Fruit fly (Drosophila melanogaster) whole organism, embryonic: ENCODE data around the gene CG31178.

ENCODE experiments used
- Ada2b ChIP-seq: fragments of 200-800 bp; sonication (Bioruptor generic); IDR thresholded peaks from 2 replicates; pipeline ENCODE4 v1.3.6; 2022; ENCODE audit warnings: missing biosample characterization, missing genetic modification characterization
- Asciz ChIP-seq: fragments of 200-800 bp; sonication (Bioruptor generic); optimal IDR thresholded peaks from 2 replicates; lab custom pipeline; 2017; ENCODE audit warnings: missing biosample characterization, mild to moderate bottlenecking, missing genetic modification characterization, missing genetic modification reagents
- Atf6 ChIP-seq: fragments of 200-800 bp; sonication (Bioruptor generic); IDR thresholded peaks from 2 replicates; pipeline ENCODE4 v1.3.6; 2022; ENCODE audit warnings: missing biosample characterization, missing genetic modification characterization
- B-H1 ChIP-seq: fragments of 200-800 bp; sonication (Bioruptor generic); IDR thresholded peaks from 3 replicates; pipeline ENCODE4 v1.3.6; 2022; ENCODE audit warnings: missing biosample characterization, missing genetic modification characterization
- B-H2 ChIP-seq: fragments of 200-800 bp; sonication (Bioruptor generic); optimal IDR thresholded peaks from 2 replicates; lab custom pipeline; 2018; ENCODE audit warnings: missing biosample characterization, mild to moderate bottlenecking, missing genetic modification characterization
- CG10209 ChIP-seq: fragments of 200-800 bp; sonication (Bioruptor generic); optimal IDR thresholded peaks from 3 replicates; lab custom pipeline; 2017; ENCODE audit warnings: missing biosample characterization, mild to moderate bottlenecking, missing genetic modification characterization, missing genetic modification reagents
- CG11398 ChIP-seq: fragments of 200-800 bp; sonication (Bioruptor generic); optimal IDR thresholded peaks from 2 replicates; lab custom pipeline; 2016; ENCODE audit warnings: missing biosample characterization, missing genetic modification characterization
- CG13287 ChIP-seq: fragments of 200-800 bp; sonication (Bioruptor generic); IDR thresholded peaks from 2 replicates; pipeline ENCODE4 v1.3.6; 2022; ENCODE audit warnings: missing biosample characterization, missing genetic modification characterization; ENCODE audit not compliant: partially characterized antibody
- CG13894 ChIP-seq: fragments of 200-800 bp; sonication (Bioruptor generic); optimal IDR thresholded peaks from 3 replicates; lab custom pipeline; 2018; ENCODE audit warnings: missing biosample characterization, mild to moderate bottlenecking, missing genetic modification characterization, moderate library complexity
- CG1602 ChIP-seq: fragments of 200-800 bp; sonication (Bioruptor generic); optimal IDR thresholded peaks from 3 replicates; lab custom pipeline; 2016; ENCODE audit warnings: missing biosample characterization, missing genetic modification characterization
- CG17385 ChIP-seq: fragments of 200-800 bp; sonication (Bioruptor generic); optimal IDR thresholded peaks from 3 replicates; lab custom pipeline; 2018; ENCODE audit warnings: missing biosample characterization, mild to moderate bottlenecking, missing genetic modification characterization
- CG18011 ChIP-seq: fragments of 200-800 bp; sonication (Bioruptor generic); optimal IDR thresholded peaks from 2 replicates; lab custom pipeline; 2017; ENCODE audit warnings: missing biosample characterization, missing genetic modification characterization, mild to moderate bottlenecking, moderate library complexity, missing genotype
- CG2129 ChIP-seq: fragments of 200-800 bp; sonication (Bioruptor generic); IDR thresholded peaks from 2 replicates; pipeline ENCODE4 v1.3.6; 2022; ENCODE audit warnings: missing biosample characterization, missing genetic modification characterization; ENCODE audit not compliant: partially characterized antibody
- CG2875 ChIP-seq: fragments of 200-800 bp; sonication (Bioruptor generic); optimal IDR thresholded peaks from 2 replicates; lab custom pipeline; 2017; ENCODE audit warnings: missing biosample characterization, mild to moderate bottlenecking, missing genetic modification characterization, missing genetic modification reagents
- CG30431 ChIP-seq: fragments of 200-800 bp; sonication (Bioruptor generic); optimal IDR thresholded peaks from 2 replicates; lab custom pipeline; 2017; ENCODE audit warnings: missing biosample characterization, missing genetic modification characterization
- CG3281 ChIP-seq: fragments of 200-800 bp; sonication (Bioruptor generic); optimal IDR thresholded peaks from 3 replicates; lab custom pipeline; 2017; ENCODE audit warnings: missing biosample characterization, mild to moderate bottlenecking, missing genetic modification characterization
- CG4707 ChIP-seq: fragments of 200-800 bp; sonication (Bioruptor generic); optimal IDR thresholded peaks from 2 replicates; lab custom pipeline; 2018; ENCODE audit warnings: missing biosample characterization, mild to moderate bottlenecking, missing genetic modification characterization, moderate library complexity
- CG5245 ChIP-seq: fragments of 200-800 bp; sonication (Bioruptor generic); optimal IDR thresholded peaks from 3 replicates; lab custom pipeline; 2016; ENCODE audit warnings: missing biosample characterization, missing genetic modification characterization
- CG5953 ChIP-seq: fragments of 200-800 bp; sonication (Bioruptor generic); IDR thresholded peaks from 2 replicates; pipeline ENCODE4 v1.3.6; 2022; ENCODE audit warnings: missing biosample characterization, missing genetic modification characterization
- CG6175 ChIP-seq: fragments of 200-800 bp; sonication (Bioruptor generic); IDR thresholded peaks from 3 replicates; pipeline ENCODE4 v1.3.6; 2022; ENCODE audit warnings: missing biosample characterization, missing genetic modification characterization
- CG7357 ChIP-seq: fragments of 200-800 bp; sonication (Bioruptor generic); IDR thresholded peaks from 3 replicates; pipeline ENCODE4 v1.3.6; 2022; ENCODE audit warnings: missing biosample characterization, missing genetic modification characterization
- CrebB ChIP-seq: fragments of 200-800 bp; sonication (Bioruptor generic); optimal IDR thresholded peaks from 3 replicates; lab custom pipeline; 2018; ENCODE audit warnings: missing biosample characterization, mild to moderate bottlenecking, missing genetic modification characterization
- Dip2 ChIP-seq: fragments of 200-800 bp; sonication (Bioruptor generic); IDR thresholded peaks from 2 replicates; pipeline ENCODE4 v1.3.6; 2022; ENCODE audit warnings: missing biosample characterization, missing genetic modification characterization
- Doc3 ChIP-seq: fragments of 200-800 bp; sonication (Bioruptor generic); IDR thresholded peaks from 3 replicates; pipeline ENCODE4 v1.3.6; 2022; ENCODE audit warnings: missing biosample characterization, missing genetic modification characterization; ENCODE audit not compliant: partially characterized antibody
- Elba2 ChIP-seq: fragments of 200-800 bp; sonication (Bioruptor generic); optimal IDR thresholded peaks from 3 replicates; lab custom pipeline; 2016; ENCODE audit warnings: missing biosample characterization, missing genetic modification characterization
- Gsc ChIP-seq: fragments of 200-800 bp; sonication (Bioruptor generic); IDR thresholded peaks from 2 replicates; pipeline ENCODE4 v1.3.6; 2022; ENCODE audit warnings: missing biosample characterization, missing genetic modification characterization
- HLH54F ChIP-seq: fragments of 200-800 bp; sonication (Bioruptor generic); optimal IDR thresholded peaks from 3 replicates; lab custom pipeline; 2016; ENCODE audit warnings: missing biosample characterization, missing genetic modification characterization
- MESR4 ChIP-seq: fragments of 200-800 bp; sonication (Bioruptor generic); optimal IDR thresholded peaks from 2 replicates; lab custom pipeline; 2018; ENCODE audit warnings: missing biosample characterization, mild to moderate bottlenecking, missing genetic modification characterization, moderate library complexity
- Mad ChIP-seq: fragments of 200-800 bp; sonication (Bioruptor generic); optimal IDR thresholded peaks from 2 replicates; lab custom pipeline; 2016; ENCODE audit warnings: missing biosample characterization, missing genetic modification characterization
- Meics ChIP-seq: fragments of 200-800 bp; sonication (Bioruptor generic); optimal IDR thresholded peaks from 2 replicates; lab custom pipeline; 2017; ENCODE audit warnings: missing biosample characterization, mild to moderate bottlenecking, missing genetic modification characterization
- Nf-YB ChIP-seq: fragments of 200-800 bp; sonication (Bioruptor generic); optimal IDR thresholded peaks from 3 replicates; lab custom pipeline; 2019; ENCODE audit warnings: missing biosample characterization, mild to moderate bottlenecking, missing genetic modification characterization, moderate library complexity
- Poxn ChIP-seq: fragments of 200-800 bp; sonication (Bioruptor generic); IDR thresholded peaks from 2 replicates; pipeline ENCODE4 v1.3.6; 2022; ENCODE audit warnings: missing biosample characterization, missing genetic modification characterization
- Rfx ChIP-seq: fragments of 200-800 bp; sonication (Bioruptor generic); IDR thresholded peaks from 2 replicates; pipeline ENCODE4 v1.3.6; 2022; ENCODE audit warnings: missing biosample characterization, missing genetic modification characterization
- Taf1 ChIP-seq: fragments of 200-800 bp; sonication (Bioruptor generic); IDR thresholded peaks from 2 replicates; pipeline ENCODE4 v1.3.6; 2022; ENCODE audit warnings: missing biosample characterization, missing genetic modification characterization
- ab ChIP-seq: fragments of 200-800 bp; sonication (Bioruptor generic); optimal IDR thresholded peaks from 2 replicates; lab custom pipeline; 2016; ENCODE audit warnings: missing biosample characterization, missing genetic modification characterization
- amos ChIP-seq: fragments of 200-800 bp; sonication (Bioruptor generic); IDR thresholded peaks from 2 replicates; pipeline ENCODE4 v1.3.6; 2022; ENCODE audit warnings: missing biosample characterization, missing genetic modification characterization; ENCODE audit not compliant: partially characterized antibody
- ash1 ChIP-seq: fragments of 200-800 bp; sonication (Bioruptor generic); optimal IDR thresholded peaks from 2 replicates; lab custom pipeline; 2018; ENCODE audit warnings: missing biosample characterization, mild to moderate bottlenecking, missing genetic modification characterization
- chif ChIP-seq, 2 experiments: fragments of 200-800 bp; sonication (Bioruptor generic); optimal IDR thresholded peaks; 3 replicates each; lab custom pipeline; 2016; ENCODE audit warnings: missing biosample characterization in 2 of 2, missing genetic modification characterization in 2 of 2
- danr ChIP-seq: fragments of 200-800 bp; sonication (Bioruptor generic); IDR thresholded peaks from 2 replicates; pipeline ENCODE4 v1.3.6; 2022; ENCODE audit warnings: missing biosample characterization, missing genetic modification characterization
- dmrt99B ChIP-seq: fragments of 200-800 bp; sonication (Bioruptor generic); optimal IDR thresholded peaks from 2 replicates; lab custom pipeline; 2018; ENCODE audit warnings: missing biosample characterization, mild to moderate bottlenecking, missing genetic modification characterization, moderate library complexity
- dpn ChIP-seq, 2 experiments: fragments of 200-800 bp; sonication (Bioruptor generic); optimal IDR thresholded peaks; 3 replicates each; lab custom pipeline; 2016; ENCODE audit warnings: missing biosample characterization in 2 of 2, missing genetic modification characterization in 2 of 2
- eve ChIP-seq, 2 experiments: fragments of >200 bp; optimal IDR thresholded peaks; 2 replicates each; lab custom pipeline; 2017; ENCODE audit warnings: missing biosample characterization in 2 of 2, missing genetic modification characterization in 2 of 2
- ewg ChIP-seq: fragments of 200-800 bp; sonication (Bioruptor generic); optimal IDR thresholded peaks from 3 replicates; lab custom pipeline; 2017; ENCODE audit warnings: mild to moderate bottlenecking, missing biosample characterization, missing genetic modification reagents, missing genetic modification characterization
- gce ChIP-seq: fragments of 200-800 bp; sonication (Bioruptor generic); IDR thresholded peaks from 3 replicates; pipeline ENCODE4 v1.3.6; 2022; ENCODE audit warnings: missing biosample characterization, missing genetic modification characterization
- gsb ChIP-seq: fragments of 200-800 bp; sonication (Bioruptor generic); IDR thresholded peaks from 2 replicates; pipeline ENCODE4 v1.3.6; 2022; ENCODE audit warnings: missing biosample characterization, missing genetic modification characterization
- hb ChIP-seq: fragments of 200-800 bp; sonication (Bioruptor generic); IDR thresholded peaks from 3 replicates; pipeline ENCODE4 v1.3.6; 2022; ENCODE audit warnings: missing biosample characterization, missing genetic modification characterization; ENCODE audit not compliant: partially characterized antibody
- otp ChIP-seq: fragments of 200-800 bp; sonication (Bioruptor generic); IDR thresholded peaks from 3 replicates; pipeline ENCODE4, ENCODE4 v1.3.6; 2022; ENCODE audit warnings: missing biosample characterization, missing genetic modification characterization
- pita ChIP-seq: fragments of 200-800 bp; sonication (Bioruptor generic); optimal IDR thresholded peaks from 2 replicates; lab custom pipeline; 2017; ENCODE audit warnings: missing biosample characterization, mild to moderate bottlenecking, missing genetic modification characterization
- scrt ChIP-seq: fragments of 200-800 bp; sonication (Bioruptor generic); optimal IDR thresholded peaks from 2 replicates; lab custom pipeline; 2018; ENCODE audit warnings: missing biosample characterization, mild to moderate bottlenecking, missing genetic modification characterization, moderate library complexity
- sim ChIP-seq: fragments of 200-800 bp; sonication (Bioruptor generic); IDR thresholded peaks from 2 replicates; pipeline ENCODE4 v1.3.6; 2022; ENCODE audit warnings: missing biosample characterization, missing genetic modification characterization
- sqz ChIP-seq: fragments of 200-800 bp; sonication (Bioruptor generic); optimal IDR thresholded peaks from 3 replicates; lab custom pipeline; 2018; ENCODE audit warnings: missing biosample characterization, mild to moderate bottlenecking, missing genetic modification characterization

The CG31178 gene

DNA sequence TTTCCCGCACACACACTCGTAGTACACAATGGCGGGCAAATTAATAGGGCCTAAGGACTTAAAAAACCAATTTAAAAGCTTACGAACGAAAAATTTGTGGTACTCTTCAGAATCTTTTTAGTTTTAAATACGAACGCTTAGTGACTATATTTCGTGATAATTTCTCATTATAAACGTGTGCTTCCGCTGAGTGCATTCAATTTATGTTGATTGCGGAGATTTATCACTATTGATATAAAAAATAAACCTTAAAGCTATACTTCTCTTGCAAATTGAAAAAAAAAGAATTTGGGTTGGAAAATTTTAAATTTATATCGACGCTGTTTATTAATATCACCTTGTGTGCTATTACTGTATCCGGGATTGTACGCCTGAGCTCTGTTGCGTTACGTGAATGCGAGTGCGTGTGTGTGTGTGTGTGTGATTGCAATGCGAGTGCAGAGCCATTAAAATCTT is 24.5 kb upstream of the CG31178 start (continued):
- TF ChIP-seq Dip2 (GFP tag; lab: Robert Waterston, UW) (no peak), danr (no peak), CG2129 (GFP tag; lab: Robert Waterston, UW) (no peak), Meics (peak; percentile 66), gsb (GFP tag; lab: Robert Waterston, UW) (no peak), CG5953 (GFP tag; lab: Robert Waterston, UW) (no peak), amos (GFP tag; lab: Robert Waterston, UW) (no peak), dmrt99B (tag; lab: Kevin White, UChicago) (peak; percentile 85), CG2875 (GFP tag; lab: Kevin White, UChicago) (peak; percentile 59), Poxn (GFP tag; lab: Robert Waterston, UW) (no peak), Atf6 (GFP tag; lab: Robert Waterston, UW) (no peak), sim (GFP tag; lab: Robert Waterston, UW) (peak; percentile 51), Taf1 (GFP tag; lab: Robert Waterston, UW) (no peak), CG17385 (GFP tag; lab: Kevin White, UChicago) (peak; percentile 65), CG4707 (no peak), CG3281 (GFP tag; lab: Kevin White, UChicago) (peak; percentile 55), CG1602 (peak; percentile 71), eve (GFP tag; optimal IDR thresholded peaks at IDR 0.05; lab: Kevin White, UChicago) (peak; percentile 79 to 86), CG18011 (peak; percentile 11), hb (GFP tag; lab: Robert Waterston, UW) (no peak), scrt (GFP tag; lab: Kevin White, UChicago) (no peak), chif (GFP tag; optimal IDR thresholded peaks at IDR 0.05; lab: Kevin White, UChicago) (peak; percentile 60 to 68), ewg (GFP tag; lab: Kevin White, UChicago) (peak; percentile 42), CG10209 (GFP tag; lab: Kevin White, UChicago) (peak; percentile 55), sqz (peak; percentile 59), Elba2 (GFP tag; lab: Kevin White, UChicago) (peak; percentile 45), Nf-YB (GFP tag; lab: Kevin White, UChicago) (peak; percentile 58), HLH54F (peak; percentile 32)

DNA sequence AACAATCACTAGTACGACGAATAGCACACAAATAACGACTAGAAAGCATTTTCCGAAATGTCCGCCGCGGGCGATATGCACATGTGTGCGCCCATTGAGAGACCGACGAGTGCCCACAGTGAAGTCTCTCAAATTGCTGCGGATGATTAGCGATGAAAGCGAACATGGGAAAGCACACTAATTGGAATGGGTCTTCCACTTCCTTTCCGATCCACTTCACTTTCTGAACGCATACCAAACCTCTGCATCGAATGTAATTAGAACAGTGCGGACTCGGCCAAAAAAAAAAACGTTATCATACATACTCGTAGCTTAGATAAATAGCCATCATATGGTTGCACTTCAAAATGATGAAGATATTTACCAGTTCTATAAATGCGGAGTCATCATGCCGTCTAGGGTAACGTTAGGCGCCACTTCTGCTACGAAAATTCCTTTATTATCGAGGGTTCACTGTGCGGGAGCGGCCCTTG is 23.5 kb upstream of the CG31178 start:
- TF ChIP-seq CG13287 (no peak), B-H2 (GFP tag; lab: Kevin White, UChicago) (no peak), gce (GFP tag; lab: Robert Waterston, UW) (no peak), CG7357 (GFP tag; lab: Robert Waterston, UW) (0 out of 3 replicates have a peak, but pooled peaks have one; percentile 13), otp (GFP tag; lab: Robert Waterston, UW) (no peak), Rfx (GFP tag; lab: Robert Waterston, UW) (no peak), B-H1 (peak; percentile 16; the same call in 1 of the 3 replicates), dpn (GFP tag; optimal IDR thresholded peaks at IDR 0.05; lab: Kevin White, UChicago) (peak; percentile 36 to 62), Ada2b (GFP tag; lab: Robert Waterston, UW) (0 out of 2 replicates have a peak, but pooled peaks have one; percentile 18), ash1 (GFP tag; lab: Kevin White, UChicago) (no peak), MESR4 (GFP tag; lab: Kevin White, UChicago) (no peak), pita (no peak), CG1602 (peak; percentile 0), ab (GFP tag; lab: Kevin White, UChicago) (no peak), CG11398 (GFP tag; lab: Kevin White, UChicago) (peak; percentile 40), CG30431 (peak; percentile 47), CG2875 (GFP tag; lab: Kevin White, UChicago) (no peak), CG5245 (no peak), CG13894 (tag; lab: Kevin White, UChicago) (no peak), Mad (GFP tag; lab: Kevin White, UChicago) (no peak), Asciz (GFP tag; lab: Kevin White, UChicago) (no peak), Gsc (GFP tag; lab: Robert Waterston, UW) (no peak), CrebB (no peak), CG6175 (GFP tag; lab: Robert Waterston, UW) (peak; percentile 49; the same call in 1 of the 3 replicates), Doc3 (GFP tag; lab: Robert Waterston, UW) (no peak)
